In genomic region chrIV:5388477-5389065, ce11 we compare ENCODE assay signal across 6 worm cellular contexts.
TF ChIP-seq lines count a peak whose summit lies in the region.

Gene elo-6, minus strand, starts transcription at chrIV:5388559.

TF ChIP-seq in whole organism, L1 larva, 84 proteins besides CTCF, POLR2A, EP300 and RAD21 (continues in another document):
- TF ChIP-seq lin-35 (GFP tag; optimal IDR thresholded peaks at IDR 0.05; lab: Kevin White, UChicago): peak in 1 of 2 experiments; percentile 46
- TF ChIP-seq fkh-8 (tag; optimal IDR thresholded peaks at IDR 0.05; lab: Kevin White, UChicago): no peak
- TF ChIP-seq nhr-11 (tag; optimal IDR thresholded peaks at IDR 0.05; lab: Kevin White, UChicago): no peak
- no peak for TF ChIP-seq skn-1 (tag; optimal IDR thresholded peaks at IDR 0.05; lab: Kevin White, UChicago)
- TF ChIP-seq C34B4.2 (tag; optimal IDR thresholded peaks at IDR 0.05; lab: Kevin White, UChicago): no peak
- TF ChIP-seq sox-4 (tag; optimal IDR thresholded peaks at IDR 0.05; lab: Kevin White, UChicago): no peak
- TF ChIP-seq elt-2 (tag; optimal IDR thresholded peaks at IDR 0.05; lab: Kevin White, UChicago): peak; percentile 59
- TF ChIP-seq efl-1 (optimal IDR thresholded peaks at IDR 0.05; lab: Kevin White, UChicago): peak in 1 of 2 experiments; percentile 4
- peak in 1 of 2 experiments; percentile 48 for TF ChIP-seq efl-1 (GFP tag; optimal IDR thresholded peaks at IDR 0.05 in 1 of 2; lab: Kevin White, UChicago)
- TF ChIP-seq blmp-1 (tag; optimal IDR thresholded peaks at IDR 0.05; lab: Kevin White, UChicago): peak; percentile 32
- TF ChIP-seq tbx-2 (tag; optimal IDR thresholded peaks at IDR 0.05; lab: Kevin White, UChicago): peak; percentile 1
- no peak for TF ChIP-seq aha-1 (tag; optimal IDR thresholded peaks at IDR 0.05; lab: Kevin White, UChicago)
- peak; percentile 18 for TF ChIP-seq nhr-90 (tag; optimal IDR thresholded peaks at IDR 0.05; lab: Kevin White, UChicago; ENCODE audit: poor library complexity)
- peak; percentile 84 for TF ChIP-seq nhr-85 (tag; lab: Kevin White, UChicago)
- TF ChIP-seq egl-13 (tag; optimal IDR thresholded peaks at IDR 0.05; lab: Kevin White, UChicago): no peak

TF ChIP-seq in whole organism, L2 larva, 48 proteins besides CTCF, POLR2A, EP300 and RAD21 (continues in another document):
- TF ChIP-seq R02D3.7 (tag; optimal IDR thresholded peaks at IDR 0.05; lab: Kevin White, UChicago) (no peak), ZK546.5 (tag; optimal IDR thresholded peaks at IDR 0.05; lab: Kevin White, UChicago) (no peak), mbf-1 (tag; optimal IDR thresholded peaks at IDR 0.05; lab: Kevin White, UChicago) (no peak), ceh-82 (tag; optimal IDR thresholded peaks at IDR 0.05; lab: Kevin White, UChicago) (no peak), lin-13 (GFP tag; optimal IDR thresholded peaks at IDR 0.05; lab: Kevin White, UChicago) (peak; percentile 1), mab-5 (tag; optimal IDR thresholded peaks at IDR 0.05; lab: Kevin White, UChicago) (no peak), Y55F3AM.14 (GFP tag; optimal IDR thresholded peaks at IDR 0.05; lab: Kevin White, UChicago) (no peak), sma-3 (GFP tag; optimal IDR thresholded peaks at IDR 0.05; lab: Kevin White, UChicago) (peak; percentile 7), unc-55 (GFP tag; optimal IDR thresholded peaks at IDR 0.05; lab: Kevin White, UChicago) (no peak), crh-2 (tag; optimal IDR thresholded peaks at IDR 0.05; lab: Kevin White, UChicago) (peak; percentile 29), ceh-16 (tag; optimal IDR thresholded peaks at IDR 0.05; lab: Kevin White, UChicago) (no peak), lsy-2 (tag; optimal IDR thresholded peaks at IDR 0.05; lab: Kevin White, UChicago) (no peak), nhr-25 (tag; optimal IDR thresholded peaks at IDR 0.05; lab: Kevin White, UChicago) (no peak), nhr-6 (tag; optimal IDR thresholded peaks at IDR 0.05; lab: Kevin White, UChicago) (no peak), nhr-237 (tag; optimal IDR thresholded peaks at IDR 0.05; lab: Kevin White, UChicago) (no peak), peb-1 (tag; optimal IDR thresholded peaks at IDR 0.05; lab: Kevin White, UChicago) (no peak), zag-1 (tag; optimal IDR thresholded peaks at IDR 0.05; lab: Kevin White, UChicago) (no peak)

TF ChIP-seq in whole organism, L3 larva, 47 proteins besides CTCF, POLR2A, EP300 and RAD21:
- peak; percentile 55 for TF ChIP-seq pha-4 (tag; optimal IDR thresholded peaks at IDR 0.05; lab: Kevin White, UChicago)
- no peak for TF ChIP-seq ztf-11 (tag; optimal IDR thresholded peaks at IDR 0.05; lab: Kevin White, UChicago)
- TF ChIP-seq nhr-12 (tag; optimal IDR thresholded peaks at IDR 0.05; lab: Kevin White, UChicago): no peak
- no peak for TF ChIP-seq nhr-77 (tag; optimal IDR thresholded peaks at IDR 0.05; lab: Kevin White, UChicago)
- no peak for TF ChIP-seq sea-2 (GFP tag; optimal IDR thresholded peaks at IDR 0.05; lab: Kevin White, UChicago)
- peak; percentile 77 for TF ChIP-seq ama-1 (optimal IDR thresholded peaks at IDR 0.05; lab: Kevin White, UChicago)
- no peak for TF ChIP-seq fos-1 (tag; optimal IDR thresholded peaks at IDR 0.05; lab: Kevin White, UChicago)
- TF ChIP-seq jun-1 (tag; optimal IDR thresholded peaks at IDR 0.05; lab: Kevin White, UChicago): peak; percentile 28
- no peak for TF ChIP-seq ZK546.5 (tag; optimal IDR thresholded peaks at IDR 0.05; lab: Kevin White, UChicago)
- no peak for TF ChIP-seq lin-15B (tag; optimal IDR thresholded peaks at IDR 0.05; lab: Kevin White, UChicago)
- peak; percentile 85 for TF ChIP-seq elt-2 (tag; optimal IDR thresholded peaks at IDR 0.05; lab: Kevin White, UChicago)
- TF ChIP-seq pqm-1 (tag; optimal IDR thresholded peaks at IDR 0.05; lab: Kevin White, UChicago): peak; percentile 67

TF ChIP-seq in whole organism, L4 larva, 104 proteins besides CTCF, POLR2A, EP300 and RAD21 (continues in another document):
- no peak for TF ChIP-seq duxl-1 (tag; optimal IDR thresholded peaks at IDR 0.05; lab: Kevin White, UChicago; ENCODE audit: poor library complexity)
- TF ChIP-seq nhr-77 (tag; optimal IDR thresholded peaks at IDR 0.05; lab: Kevin White, UChicago): peak; percentile 68
- no peak for TF ChIP-seq nhr-237 (tag; optimal IDR thresholded peaks at IDR 0.05; lab: Kevin White, UChicago)
- TF ChIP-seq tra-1 (GFP tag; IDR thresholded peaks at IDR 0.05; lab: Robert Waterston, UW): 0 out of 2 replicates have a peak, but pooled peaks have one; percentile 7
- TF ChIP-seq snpc-4 (tag; optimal IDR thresholded peaks at IDR 0.05; lab: Kevin White, UChicago): no peak
- no peak for TF ChIP-seq hif-1 (tag; optimal IDR thresholded peaks at IDR 0.05; lab: Kevin White, UChicago)
- TF ChIP-seq ceh-82 (tag; optimal IDR thresholded peaks at IDR 0.05; lab: Kevin White, UChicago): no peak
- TF ChIP-seq ztf-11 (tag; optimal IDR thresholded peaks at IDR 0.05; lab: Kevin White, UChicago): no peak
- TF ChIP-seq hmg-1.1 (GFP tag; IDR thresholded peaks at IDR 0.05; lab: Robert Waterston, UW): no peak
- TF ChIP-seq zfp-3 (GFP tag; conservative IDR thresholded peaks at IDR 0.05; lab: Robert Waterston, UW): no peak
- TF ChIP-seq D1046.2 (GFP tag; IDR thresholded peaks at IDR 0.05; lab: Robert Waterston, UW): no peak
- TF ChIP-seq nhr-10 (tag; optimal IDR thresholded peaks at IDR 0.05; lab: Kevin White, UChicago): peak; percentile 71
- TF ChIP-seq lim-7 (GFP tag; IDR thresholded peaks at IDR 0.05; lab: Robert Waterston, UW): no peak
- no peak for TF ChIP-seq ceh-44 (GFP tag; IDR thresholded peaks at IDR 0.05; lab: Robert Waterston, UW)
- no peak for TF ChIP-seq gei-8 (GFP tag; optimal IDR thresholded peaks at IDR 0.05; lab: Kevin White, UChicago)
- TF ChIP-seq jun-1 (tag; optimal IDR thresholded peaks at IDR 0.05; lab: Kevin White, UChicago): no peak
- no peak for TF ChIP-seq arid-1 (GFP tag; conservative IDR thresholded peaks at IDR 0.05; lab: Robert Waterston, UW)
- TF ChIP-seq aha-1 (tag; lab: Kevin White, UChicago): no peak
- no peak for TF ChIP-seq skn-1 (tag; optimal IDR thresholded peaks at IDR 0.05; lab: Kevin White, UChicago)

TF ChIP-seq in whole organism, late embryonic, 69 proteins besides CTCF, POLR2A, EP300 and RAD21:
- TF ChIP-seq sdc-2 (tag; optimal IDR thresholded peaks at IDR 0.05; lab: Kevin White, UChicago) (no peak), pax-1 (tag; optimal IDR thresholded peaks at IDR 0.05; lab: Kevin White, UChicago) (peak; percentile 7), K02D7.2 (tag; optimal IDR thresholded peaks at IDR 0.05; lab: Kevin White, UChicago) (no peak), gmeb-2 (tag; optimal IDR thresholded peaks at IDR 0.05; lab: Kevin White, UChicago) (no peak), mec-3 (tag; optimal IDR thresholded peaks at IDR 0.05; lab: Kevin White, UChicago; ENCODE audit: borderline replicate concordance) (no peak)

TF ChIP-seq in whole organism, young adult, 124 proteins besides CTCF, POLR2A, EP300 and RAD21:
- TF ChIP-seq dox-1 (GFP tag; IDR thresholded peaks at IDR 0.05; lab: Robert Waterston, UW): 0 out of 2 replicates have a peak, but pooled peaks have one; percentile 34
- TF ChIP-seq F37B4.10 (GFP tag; IDR thresholded peaks at IDR 0.05; lab: Robert Waterston, UW): no peak
- no peak for TF ChIP-seq attf-6 (GFP tag; IDR thresholded peaks at IDR 0.05; lab: Robert Waterston, UW)
- no peak for TF ChIP-seq ceh-27 (GFP tag; optimal IDR thresholded peaks at IDR 0.05; lab: Kevin White, UChicago)
- TF ChIP-seq nhr-90 (tag; optimal IDR thresholded peaks at IDR 0.05; lab: Kevin White, UChicago): no peak
- no peak for TF ChIP-seq F57A8.1 (GFP tag; optimal IDR thresholded peaks at IDR 0.05; lab: Kevin White, UChicago)
- no peak for TF ChIP-seq hsf-1 (GFP tag; IDR thresholded peaks at IDR 0.05; lab: Robert Waterston, UW)
- TF ChIP-seq cebp-1 (GFP tag; IDR thresholded peaks at IDR 0.05; lab: Robert Waterston, UW): no peak
- TF ChIP-seq cebp-1 (tag; optimal IDR thresholded peaks at IDR 0.05; lab: Kevin White, UChicago): peak; percentile 52
- peak; percentile 47 for TF ChIP-seq ztf-18 (tag; optimal IDR thresholded peaks at IDR 0.05; lab: Kevin White, UChicago)
- no peak for TF ChIP-seq snpc-4 (GFP tag; optimal IDR thresholded peaks at IDR 0.05; lab: Kevin White, UChicago)
- TF ChIP-seq snpc-4 (tag; optimal IDR thresholded peaks at IDR 0.05; lab: Kevin White, UChicago): peak in 1 of 4 experiments; percentile 23
- no peak for TF ChIP-seq pbrm-1 (GFP tag; IDR thresholded peaks at IDR 0.05; lab: Robert Waterston, UW)
- peak; percentile 2 for TF ChIP-seq madf-10 (tag; optimal IDR thresholded peaks at IDR 0.05; lab: Kevin White, UChicago)
- peak; percentile 31 for TF ChIP-seq attf-5 (GFP tag; optimal IDR thresholded peaks at IDR 0.05; lab: Kevin White, UChicago)
- no peak for TF ChIP-seq ets-4 (GFP tag; optimal IDR thresholded peaks at IDR 0.05; lab: Kevin White, UChicago)
- TF ChIP-seq atf-7 (tag; optimal IDR thresholded peaks at IDR 0.05; lab: Kevin White, UChicago): peak; percentile 55
- TF ChIP-seq nfyb-1 (GFP tag; IDR thresholded peaks at IDR 0.05; lab: Robert Waterston, UW): no peak
- TF ChIP-seq rec-8 (tag; optimal IDR thresholded peaks at IDR 0.05; lab: Kevin White, UChicago): no peak
- TF ChIP-seq tlf-1 (GFP tag; optimal IDR thresholded peaks at IDR 0.05; lab: Kevin White, UChicago): no peak
- TF ChIP-seq nhr-80 (tag; optimal IDR thresholded peaks at IDR 0.05; lab: Kevin White, UChicago): peak; percentile 89
